Worm (Caenorhabditis elegans) whole organism, young adult: ENCODE results near the gene ceh-16.

Experiments used
- B0019.2 ChIP-seq: fragments of 200-800 bp; sonication (Bioruptor generic); conservative IDR thresholded peaks from 2 replicates; pipeline ENCODE4 v1.3.6; 2022; ENCODE audit warnings: missing genetic modification reagents, missing genetic modification characterization, missing compliant biosample characterization
- B0261.1 ChIP-seq: sonication (generic microtip); optimal IDR thresholded peaks from 2 replicates; lab custom pipeline; 2016; ENCODE audit warnings: mild to moderate bottlenecking, missing genetic modification characterization, moderate library complexity, missing compliant biosample characterization
- D2030.7 ChIP-seq: fragments of 200-800 bp; sonication (Bioruptor generic); IDR thresholded peaks from 2 replicates; pipeline ENCODE4 v1.3.6; 2022; ENCODE audit warnings: missing genetic modification reagents, missing genetic modification characterization, missing compliant biosample characterization
- F33H1.4 ChIP-seq: fragments of 200-800 bp; sonication (Bioruptor generic); IDR thresholded peaks from 2 replicates; pipeline ENCODE4 v1.3.6; 2022; ENCODE audit warnings: missing genetic modification reagents, missing genetic modification characterization, missing compliant biosample characterization
- F57A8.1 ChIP-seq: fragments of 200-800 bp; sonication (Bioruptor generic); optimal IDR thresholded peaks from 2 replicates; lab custom pipeline; 2018; ENCODE audit warnings: mild to moderate bottlenecking, missing genetic modification characterization, moderate library complexity, missing compliant biosample characterization
- F57C9.4 ChIP-seq: sonication (generic microtip); optimal IDR thresholded peaks from 2 replicates; lab custom pipeline; 2017; ENCODE audit warnings: mild to moderate bottlenecking, missing genetic modification characterization, missing compliant biosample characterization
- K12H6.12 ChIP-seq: fragments of 200-800 bp; sonication (Bioruptor generic); optimal IDR thresholded peaks from 2 replicates; lab custom pipeline; 2018; ENCODE audit warnings: mild to moderate bottlenecking, missing genetic modification characterization, missing compliant biosample characterization
- T07F8.4 ChIP-seq: sonication (generic microtip); optimal IDR thresholded peaks from 2 replicates; lab custom pipeline; 2016; ENCODE audit warnings: mild to moderate bottlenecking, missing genetic modification characterization, moderate library complexity, missing compliant biosample characterization
- Y53G8AR.9 ChIP-seq: fragments of 200-800 bp; sonication (Bioruptor generic); conservative IDR thresholded peaks from 2 replicates; pipeline ENCODE4 v1.3.6; 2022; ENCODE audit warnings: missing genetic modification reagents, missing genetic modification characterization, missing compliant biosample characterization
- Y79H2A.3 ChIP-seq: fragments of 200-800 bp; sonication (Bioruptor generic); conservative IDR thresholded peaks from 2 replicates; pipeline ENCODE4 v1.3.6; 2022; ENCODE audit warnings: missing genetic modification reagents, missing genetic modification characterization, missing compliant biosample characterization
- ZK185.1 ChIP-seq: sonication (generic microtip); optimal IDR thresholded peaks from 2 replicates; lab custom pipeline; 2016; ENCODE audit warnings: mild to moderate bottlenecking, missing genetic modification characterization, missing compliant biosample characterization; ENCODE audit not compliant: poor library complexity, severe bottlenecking
- akir-1 ChIP-seq: fragments of 200-800 bp; sonication (Bioruptor generic); optimal IDR thresholded peaks from 2 replicates; lab custom pipeline; 2018; ENCODE audit warnings: mild to moderate bottlenecking, missing genetic modification characterization, moderate library complexity, missing compliant biosample characterization
- aptf-3 ChIP-seq: fragments of 200-800 bp; sonication (Bioruptor generic); IDR thresholded peaks from 2 replicates; pipeline ENCODE4 v1.3.6; 2022; ENCODE audit warnings: missing genetic modification characterization, missing compliant biosample characterization
- athp-1 ChIP-seq: sonication (generic microtip); optimal IDR thresholded peaks from 2 replicates; lab custom pipeline; 2017; ENCODE audit warnings: mild to moderate bottlenecking, missing genetic modification characterization, missing compliant biosample characterization
- attf-3 ChIP-seq: fragments of 200-800 bp; sonication (Bioruptor generic); conservative IDR thresholded peaks from 2 replicates; pipeline ENCODE4 v1.3.6; 2022; ENCODE audit warnings: missing genetic modification reagents, missing genetic modification characterization, missing compliant biosample characterization
- ceh-100 ChIP-seq: fragments of 200-800 bp; sonication (Bioruptor generic); IDR thresholded peaks from 2 replicates; pipeline ENCODE4 v1.3.6; 2022; ENCODE audit warnings: missing genetic modification reagents, missing genetic modification characterization, missing compliant biosample characterization
- die-1 ChIP-seq: sonication (generic microtip); optimal IDR thresholded peaks from 2 replicates; lab custom pipeline; 2016; ENCODE audit warnings: missing genotype, mild to moderate bottlenecking, missing genetic modification characterization, missing compliant biosample characterization
- dox-1 ChIP-seq: fragments of 200-800 bp; sonication (Bioruptor generic); IDR thresholded peaks from 2 replicates; pipeline ENCODE4 v1.3.6; 2022; ENCODE audit warnings: missing genetic modification reagents, missing genetic modification characterization, missing compliant biosample characterization
- dpff-1 ChIP-seq: sonication (generic microtip); optimal IDR thresholded peaks from 2 replicates; lab custom pipeline; 2017; ENCODE audit warnings: mild to moderate bottlenecking, missing genetic modification characterization, missing compliant biosample characterization
- fkh-3 ChIP-seq: sonication (generic microtip); optimal IDR thresholded peaks from 2 replicates; lab custom pipeline; 2016; ENCODE audit warnings: mild to moderate bottlenecking, missing genetic modification characterization, missing compliant biosample characterization
- hlh-12 ChIP-seq: sonication (generic microtip); optimal IDR thresholded peaks from 2 replicates; lab custom pipeline; 2016; ENCODE audit warnings: missing genetic modification characterization, missing compliant biosample characterization
- hsf-1 ChIP-seq: fragments of 200-800 bp; sonication (Bioruptor generic); IDR thresholded peaks from 2 replicates; pipeline ENCODE4 v1.3.6; 2022; ENCODE audit warnings: missing genetic modification reagents, missing genetic modification characterization, missing compliant biosample characterization
- let-607 ChIP-seq, 2 experiments: fragments of 200-800 bp in 1 of 2; sonication (Bioruptor generic) in 1 of 2; sonication (generic microtip) in 1 of 2; optimal IDR thresholded peaks; 2 replicates each; lab custom pipeline; 2016 to 2018; ENCODE audit warnings: mild to moderate bottlenecking in 2 of 2, missing compliant biosample characterization in 2 of 2, missing genetic modification characterization in 2 of 2, moderate library complexity in 2 of 2, missing genotype in 1 of 2
- lin-40 ChIP-seq: sonication (generic microtip); optimal IDR thresholded peaks from 2 replicates; lab custom pipeline; 2016; ENCODE audit warnings: missing genetic modification characterization, mild to moderate bottlenecking, missing compliant biosample characterization, missing genotype, missing genetic modification reagents
- lsl-1 ChIP-seq: fragments of 200-800 bp; sonication (Bioruptor generic); optimal IDR thresholded peaks from 2 replicates; lab custom pipeline; 2018; ENCODE audit warnings: mild to moderate bottlenecking, missing genetic modification characterization, moderate library complexity, missing compliant biosample characterization
- madf-10 ChIP-seq: sonication (generic microtip); optimal IDR thresholded peaks from 2 replicates; lab custom pipeline; 2016; ENCODE audit warnings: mild to moderate bottlenecking, missing genetic modification characterization, missing compliant biosample characterization
- madf-6 ChIP-seq: fragments of 200-800 bp; sonication (Bioruptor generic); IDR thresholded peaks from 2 replicates; pipeline ENCODE4 v1.3.6; 2022; ENCODE audit warnings: missing genetic modification reagents, missing genetic modification characterization, missing compliant biosample characterization
- madf-8 ChIP-seq: fragments of 200-800 bp; sonication (Bioruptor generic); conservative IDR thresholded peaks from 2 replicates; pipeline ENCODE4 v1.3.6; 2022; ENCODE audit warnings: missing genetic modification reagents, missing genetic modification characterization, missing compliant biosample characterization
- mcd-1 ChIP-seq: fragments of 200-800 bp; sonication (Bioruptor generic); IDR thresholded peaks from 2 replicates; pipeline ENCODE4 v1.3.6; 2022; ENCODE audit warnings: missing genetic modification reagents, missing genetic modification characterization, missing compliant biosample characterization
- mel-28 ChIP-seq: sonication (generic microtip); optimal IDR thresholded peaks from 2 replicates; lab custom pipeline; 2016; ENCODE audit warnings: borderline replicate concordance, mild to moderate bottlenecking, missing genetic modification characterization, missing compliant biosample characterization
- nfyb-1 ChIP-seq: fragments of 200-800 bp; sonication (Bioruptor generic); IDR thresholded peaks from 2 replicates; pipeline ENCODE4 v1.3.6; 2022; ENCODE audit warnings: missing genetic modification reagents, missing genetic modification characterization, missing compliant biosample characterization
- nhr-80 ChIP-seq: sonication (generic microtip); optimal IDR thresholded peaks from 2 replicates; lab custom pipeline; 2016; ENCODE audit warnings: missing genetic modification characterization, missing compliant biosample characterization
- nhr-90 ChIP-seq: sonication (generic microtip); optimal IDR thresholded peaks from 2 replicates; lab custom pipeline; 2016; ENCODE audit warnings: missing genotype, mild to moderate bottlenecking, missing genetic modification characterization, missing compliant biosample characterization
- rcor-1 ChIP-seq: fragments of 200-800 bp; sonication (Bioruptor generic); IDR thresholded peaks from 2 replicates; pipeline ENCODE4 v1.3.6; 2022; ENCODE audit warnings: missing genetic modification reagents, missing genetic modification characterization, missing compliant biosample characterization
- repo-1 ChIP-seq: sonication (generic microtip); optimal IDR thresholded peaks from 2 replicates; lab custom pipeline; 2017; ENCODE audit warnings: mild to moderate bottlenecking, missing genetic modification characterization, missing compliant biosample characterization
- snpc-3.4 ChIP-seq: sonication (generic microtip); optimal IDR thresholded peaks from 2 replicates; lab custom pipeline; 2017; ENCODE audit warnings: missing genetic modification characterization, mild to moderate bottlenecking, missing compliant biosample characterization, antibody characterized with exemption, moderate library complexity, missing genotype, missing genetic modification reagents
- snpc-4 ChIP-seq, 5 experiments: fragments of 150-350 bp in 1 of 5; sonication (generic microtip) in 4 of 5; optimal IDR thresholded peaks; 2 replicates each; lab custom pipeline; 2014 to 2018; ENCODE audit warnings: missing genetic modification characterization in 5 of 5, missing biosample characterization in 3 of 5, antibody characterized with exemption in 2 of 5, mild to moderate bottlenecking in 2 of 5, missing compliant biosample characterization in 2 of 5, missing genotype in 2 of 5, moderate library complexity in 2 of 5, missing genetic modification reagents in 1 of 5
- sptf-2 ChIP-seq: fragments of 200-800 bp; sonication (Bioruptor generic); optimal IDR thresholded peaks from 2 replicates; lab custom pipeline; 2018; ENCODE audit warnings: mild to moderate bottlenecking, missing genetic modification characterization, missing compliant biosample characterization
- unc-62 ChIP-seq: fragments of 150-350 bp; optimal IDR thresholded peaks from 2 replicates; lab custom pipeline; 2014; ENCODE audit warnings: missing biosample characterization, missing genetic modification reagents, missing genetic modification characterization
- xnd-1 ChIP-seq: sonication (generic microtip); optimal IDR thresholded peaks from 2 replicates; lab custom pipeline; 2016; ENCODE audit warnings: missing genotype, missing genetic modification reagents, missing genetic modification characterization, missing compliant biosample characterization

Gene ceh-16

ce11 chrIII:8658367-8658761 lies 35.8 kb downstream of the ceh-16 start (continued):
- TF ChIP-seq madf-10 (tag; lab: Kevin White, UChicago) (peak; percentile 45), D2030.7 (GFP tag; lab: Robert Waterston, UW) (no peak), aptf-3 (GFP tag; lab: Robert Waterston, UW) (no peak), K12H6.12 (tag; lab: Kevin White, UChicago) (peak; percentile 96), snpc-4 (GFP tag; optimal IDR thresholded peaks at IDR 0.05; lab: Kevin White, UChicago) (no peak), snpc-4 (tag; optimal IDR thresholded peaks at IDR 0.05; lab: Kevin White, UChicago) (peak in 3 of 4 experiments; percentile 52 to 64 (median 60)), F57A8.1 (GFP tag; lab: Kevin White, UChicago) (no peak), nfyb-1 (peak; percentile 72; the same call in 1 of the 2 replicates), attf-3 (no peak), nhr-80 (tag; lab: Kevin White, UChicago) (peak; percentile 81)

ce11 chrIII:8663143-8663542 lies 40.6 kb downstream of the ceh-16 start:
- TF ChIP-seq mel-28, result no peak
- TF ChIP-seq repo-1, result no peak
- TF ChIP-seq dpff-1 (tag; lab: Kevin White, UChicago), result no peak
- TF ChIP-seq Y79H2A.3 (GFP tag; lab: Robert Waterston, UW), result no peak
- TF ChIP-seq dox-1 (GFP tag; lab: Robert Waterston, UW), result no peak
- TF ChIP-seq mcd-1, result no peak
- TF ChIP-seq lsl-1, result no peak
- TF ChIP-seq F57A8.1 (GFP tag; lab: Kevin White, UChicago), result no peak
- no peak for TF ChIP-seq B0261.1 (tag; lab: Kevin White, UChicago)
- TF ChIP-seq fkh-3 (tag; lab: Kevin White, UChicago), result no peak
- no peak for TF ChIP-seq lin-40 (tag; lab: Kevin White, UChicago)
- TF ChIP-seq ceh-100, result no peak
- TF ChIP-seq unc-62, result no peak
- no peak for TF ChIP-seq hlh-12
- TF ChIP-seq madf-6 (GFP tag; lab: Robert Waterston, UW), result no peak
- no peak for TF ChIP-seq snpc-3.4 (tag; lab: Kevin White, UChicago)
- no peak for TF ChIP-seq F33H1.4 (GFP tag; lab: Robert Waterston, UW)
- no peak for TF ChIP-seq rcor-1
- TF ChIP-seq die-1, result no peak
- TF ChIP-seq athp-1 (tag; lab: Kevin White, UChicago), result no peak

ce11 chrIII:8664897-8665388 lies 42.4 kb downstream of the ceh-16 start, which contains the start of gene F22B7.1:
Gene F22B7.1 (plus strand): TSS chrIII:8665338.
- TF ChIP-seq madf-8 (GFP tag; lab: Robert Waterston, UW), result no peak
- no peak for TF ChIP-seq Y79H2A.3 (GFP tag; lab: Robert Waterston, UW)
- TF ChIP-seq ceh-100, result no peak
- no peak for TF ChIP-seq T07F8.4 (tag; lab: Kevin White, UChicago)
- no peak for TF ChIP-seq ZK185.1
- TF ChIP-seq nhr-90 (tag; lab: Kevin White, UChicago), result no peak
- no peak for TF ChIP-seq xnd-1 (tag; lab: Kevin White, UChicago)
- TF ChIP-seq sptf-2 (GFP tag; lab: Kevin White, UChicago), result no peak
- TF ChIP-seq Y53G8AR.9 (GFP tag; lab: Robert Waterston, UW), result no peak
- no peak for TF ChIP-seq akir-1 (GFP tag; lab: Kevin White, UChicago)
- no peak for TF ChIP-seq hsf-1 (GFP tag; lab: Robert Waterston, UW)
- no peak for TF ChIP-seq B0019.2
- TF ChIP-seq let-607 (tag; optimal IDR thresholded peaks at IDR 0.05; lab: Kevin White, UChicago), result no peak
- TF ChIP-seq F57C9.4 (tag; lab: Kevin White, UChicago), result no peak
